Fruit fly (Drosophila melanogaster): Measurements from ENCODE around the gene CG32365.

CG32365 gene

DNA sequence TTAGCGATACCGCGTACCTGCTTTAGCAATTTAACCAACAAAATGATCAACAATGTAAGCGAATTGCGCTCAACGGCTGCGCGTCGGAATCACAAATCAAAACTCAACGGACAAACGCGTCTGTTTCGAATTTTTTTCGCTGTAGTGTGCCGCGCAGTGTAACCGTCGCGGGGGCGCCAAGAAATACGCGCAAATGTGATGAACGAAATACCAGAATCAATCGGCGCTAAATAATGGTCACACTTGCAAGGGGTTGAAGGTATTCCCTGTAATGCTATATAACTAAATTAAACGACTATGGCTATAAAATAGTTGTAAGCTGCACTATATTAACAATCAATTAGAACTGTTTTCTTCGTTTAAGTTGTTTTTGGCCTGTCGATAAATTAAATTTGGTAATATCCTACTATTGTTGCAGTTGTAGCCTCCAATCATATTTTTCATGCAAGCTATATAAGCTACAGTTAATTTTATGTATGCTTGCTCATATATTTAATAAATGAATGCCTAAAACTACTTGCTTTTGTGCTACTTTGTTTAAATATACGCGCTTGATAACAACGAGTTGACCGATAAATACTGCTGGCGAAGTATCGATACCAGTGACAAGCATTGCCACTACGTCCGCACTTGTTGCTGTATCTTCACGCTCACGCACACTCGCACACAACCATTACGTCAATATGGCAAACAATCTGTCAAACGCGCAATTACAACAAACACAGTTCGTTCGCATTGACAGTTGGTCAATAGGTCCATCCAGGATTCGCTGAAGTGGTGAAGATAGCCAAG lies 43.1 kb downstream of the CG32365 start, which contains the start of the genes pbl and CG8281:
TSS of gene pbl (minus strand) at position 190 of the 792 bp plus-strand sequence.
TSS of gene CG8281 (plus strand) at position 699 of the 792 bp plus-strand sequence.
- TF ChIP-seq ash1 (GFP tag; optimal IDR thresholded peaks at IDR 0.05): no peak
- TF ChIP-seq prd (optimal IDR thresholded peaks at IDR 0.05): no peak
- peak; percentile 51; the same call in 1 of the 3 replicates for TF ChIP-seq prd (GFP tag; IDR thresholded peaks at IDR 0.05)
- TF ChIP-seq fu2 (GFP tag; optimal IDR thresholded peaks at IDR 0.05): peak; percentile 15
- TF ChIP-seq Ravus (GFP tag; IDR thresholded peaks at IDR 0.05): no peak
- no peak for TF ChIP-seq vfl (GFP tag; optimal IDR thresholded peaks at IDR 0.05)
- TF ChIP-seq HLH3B (GFP tag; IDR thresholded peaks at IDR 0.05): peak; percentile 29; the same call in 1 of the 2 replicates
- peak; percentile 59 for TF ChIP-seq CG15269 (tag; optimal IDR thresholded peaks at IDR 0.05)
- no peak for TF ChIP-seq CG12071 (GFP tag; optimal IDR thresholded peaks at IDR 0.05)
- peak; percentile 29; the same call in 1 of the 2 replicates for TF ChIP-seq Rfx (GFP tag; IDR thresholded peaks at IDR 0.05)
- no peak for TF ChIP-seq sim (GFP tag; IDR thresholded peaks at IDR 0.05)
- TF ChIP-seq croc (GFP tag; conservative IDR thresholded peaks at IDR 0.05): no peak
- TF ChIP-seq odd (GFP tag; optimal IDR thresholded peaks at IDR 0.05): no peak
- TF ChIP-seq cato (GFP tag; optimal IDR thresholded peaks at IDR 0.05; ENCODE audit: borderline replicate concordance): peak; percentile 25
- no peak for TF ChIP-seq dimm (GFP tag; IDR thresholded peaks at IDR 0.05)
- peak; percentile 13 for TF ChIP-seq kay (GFP tag; optimal IDR thresholded peaks at IDR 0.05)
- TF ChIP-seq CG6254 (GFP tag; optimal IDR thresholded peaks at IDR 0.05): no peak
- no peak for TF ChIP-seq CG18764 (GFP tag; optimal IDR thresholded peaks at IDR 0.05)
- TF ChIP-seq exex (tag; optimal IDR thresholded peaks at IDR 0.05): no peak
- peak; percentile 77 for TF ChIP-seq kah (GFP tag; optimal IDR thresholded peaks at IDR 0.05)
- TF ChIP-seq oc (tag; optimal IDR thresholded peaks at IDR 0.05): no peak
- peak; percentile 45 for TF ChIP-seq CG2129 (GFP tag; IDR thresholded peaks at IDR 0.05; ENCODE audit: partially characterized antibody)
- TF ChIP-seq gt (GFP tag; IDR thresholded peaks at IDR 0.05): 0 out of 2 replicates have a peak, but pooled peaks have one; percentile 35
- no peak for TF ChIP-seq ttk (GFP tag; IDR thresholded peaks at IDR 0.05)
- TF ChIP-seq gem (tag; optimal IDR thresholded peaks at IDR 0.05): peak; percentile 65
- 0 out of 3 replicates have a peak, but pooled peaks have one; percentile 16 for TF ChIP-seq CG11560 (tag; IDR thresholded peaks at IDR 0.05)
- peak; percentile 8 for TF ChIP-seq Bdp1 (GFP tag; optimal IDR thresholded peaks at IDR 0.05)
- peak; percentile 20 for TF ChIP-seq CG10543 (GFP tag; optimal IDR thresholded peaks at IDR 0.05)
- TF ChIP-seq CG3726 (GFP tag; IDR thresholded peaks at IDR 0.05): no peak
- peak; percentile 75 for TF ChIP-seq CG16813 (GFP tag; IDR thresholded peaks at IDR 0.05; ENCODE audit: partially characterized antibody)
- no peak for TF ChIP-seq twi (tag; optimal IDR thresholded peaks at IDR 0.05)
- peak; percentile 73 for TF ChIP-seq Scr (GFP tag; IDR thresholded peaks at IDR 0.05; ENCODE audit: partially characterized antibody)
- peak; percentile 61 for TF ChIP-seq Neu2 (GFP tag; optimal IDR thresholded peaks at IDR 0.05; ENCODE audit: borderline replicate concordance)
- peak; percentile 52 for TF ChIP-seq hbn (GFP tag; IDR thresholded peaks at IDR 0.05; ENCODE audit: partially characterized antibody)
- no peak for TF ChIP-seq CG2202 (tag; optimal IDR thresholded peaks at IDR 0.05)
- TF ChIP-seq Nf-YC (tag; optimal IDR thresholded peaks at IDR 0.05): peak; percentile 50
- peak; percentile 54 for TF ChIP-seq E2f1 (GFP tag; IDR thresholded peaks at IDR 0.05)
- TF ChIP-seq Gsc (GFP tag; IDR thresholded peaks at IDR 0.05): no peak
- TF ChIP-seq Hmr (GFP tag; optimal IDR thresholded peaks at IDR 0.05): peak; percentile 76
- TF ChIP-seq ap (GFP tag; IDR thresholded peaks at IDR 0.05): no peak
- no peak for TF ChIP-seq D19B (GFP tag; optimal IDR thresholded peaks at IDR 0.05)
- TF ChIP-seq tap (tag; optimal IDR thresholded peaks at IDR 0.05): no peak
- peak; percentile 78 for TF ChIP-seq stwl (tag; optimal IDR thresholded peaks at IDR 0.05)
- TF ChIP-seq CG8765 (GFP tag; IDR thresholded peaks at IDR 0.05): no peak
- TF ChIP-seq CG12299 (tag; optimal IDR thresholded peaks at IDR 0.05): peak; percentile 25
- TF ChIP-seq CG9797 (GFP tag; optimal IDR thresholded peaks at IDR 0.05): peak; percentile 90
- TF ChIP-seq CG17385 (GFP tag; optimal IDR thresholded peaks at IDR 0.05): peak; percentile 22
- peak; percentile 99 for TF ChIP-seq MESR4 (GFP tag; optimal IDR thresholded peaks at IDR 0.05)
- TF ChIP-seq Stat92E (GFP tag; optimal IDR thresholded peaks at IDR 0.05): no peak

Data from whole organism, embryonic.